Fruit fly (Drosophila melanogaster) whole organism, pupa: ENCODE measurements around the gene ND-75.
A peak's percentile ranks its signal among the peaks of the same experiment; 100 is the strongest.

Source experiments
- CG10348 ChIP-seq: fragments of 200-800 bp; sonication (Bioruptor generic); IDR thresholded peaks from 2 replicates; pipeline ENCODE4 v1.3.6; 2022; ENCODE audit warnings: missing biosample characterization, missing genetic modification characterization
- CG12605 ChIP-seq: fragments of 200-800 bp; sonication (Bioruptor generic); IDR thresholded peaks from 2 replicates; pipeline ENCODE4 v1.3.6; 2022; ENCODE audit warnings: missing biosample characterization, missing genetic modification characterization
- CG13204 ChIP-seq: fragments of 200-800 bp; sonication (Bioruptor generic); optimal IDR thresholded peaks from 2 replicates; lab custom pipeline; 2018; ENCODE audit warnings: missing biosample characterization, mild to moderate bottlenecking, missing genetic modification characterization, moderate library complexity
- CG14655 ChIP-seq: fragments of 200-800 bp; sonication (Bioruptor generic); optimal IDR thresholded peaks from 3 replicates; lab custom pipeline; 2017; ENCODE audit warnings: mild to moderate bottlenecking, missing biosample characterization, missing genetic modification reagents, missing genetic modification characterization
- CG15710 ChIP-seq: fragments of 200-800 bp; sonication (Bioruptor generic); optimal IDR thresholded peaks from 2 replicates; lab custom pipeline; 2018; ENCODE audit warnings: missing biosample characterization, mild to moderate bottlenecking, missing genetic modification characterization, moderate library complexity
- CG17806 ChIP-seq: fragments of 200-800 bp; sonication (Bioruptor generic); optimal IDR thresholded peaks from 2 replicates; lab custom pipeline; 2018; ENCODE audit warnings: missing biosample characterization, mild to moderate bottlenecking, missing genetic modification characterization, moderate library complexity
- CG32121 ChIP-seq: fragments of 200-800 bp; sonication (Bioruptor generic); IDR thresholded peaks from 2 replicates; pipeline ENCODE4 v1.3.6; 2022; ENCODE audit warnings: missing biosample characterization, missing genetic modification characterization
- CG34367 ChIP-seq: fragments of 200-800 bp; sonication (Bioruptor generic); optimal IDR thresholded peaks from 2 replicates; lab custom pipeline; 2018; ENCODE audit warnings: missing biosample characterization, mild to moderate bottlenecking, missing genetic modification characterization
- CG4496 ChIP-seq: fragments of 200-800 bp; sonication (Bioruptor generic); IDR thresholded peaks from 3 replicates; pipeline ENCODE4 v1.3.6; 2022; ENCODE audit warnings: missing biosample characterization, missing genetic modification characterization
- CG8159 ChIP-seq: fragments of 200-800 bp; sonication (Bioruptor generic); optimal IDR thresholded peaks from 3 replicates; lab custom pipeline; 2018; ENCODE audit warnings: missing biosample characterization, mild to moderate bottlenecking, missing genetic modification characterization, moderate library complexity
- CG8301 ChIP-seq: fragments of 200-800 bp; sonication (Bioruptor generic); optimal IDR thresholded peaks from 2 replicates; lab custom pipeline; 2018; ENCODE audit warnings: missing biosample characterization, mild to moderate bottlenecking, missing genetic modification characterization
- CG9948 ChIP-seq: fragments of 200-800 bp; sonication (Bioruptor generic); optimal IDR thresholded peaks from 2 replicates; lab custom pipeline; 2018; ENCODE audit warnings: missing biosample characterization, mild to moderate bottlenecking, missing genetic modification characterization, moderate library complexity
- D1 ChIP-seq: fragments of 200-800 bp; sonication (Bioruptor generic); optimal IDR thresholded peaks from 2 replicates; lab custom pipeline; 2018; ENCODE audit warnings: missing biosample characterization, mild to moderate bottlenecking, missing genetic modification characterization, moderate library complexity
- EcR ChIP-seq: fragments of 200-800 bp; sonication (Bioruptor generic); optimal IDR thresholded peaks from 3 replicates; lab custom pipeline; 2019; ENCODE audit warnings: missing biosample characterization, missing genetic modification characterization, mild to moderate bottlenecking, moderate library complexity, missing genetic modification reagents
- Ets98B ChIP-seq: fragments of 200-800 bp; sonication (Bioruptor generic); IDR thresholded peaks from 2 replicates; pipeline ENCODE4 v1.3.6; 2022; ENCODE audit warnings: missing biosample characterization, missing genetic modification characterization
- Pif1A ChIP-seq: fragments of 200-800 bp; sonication (Bioruptor generic); optimal IDR thresholded peaks from 3 replicates; lab custom pipeline; 2016; ENCODE audit warnings: missing biosample characterization, missing genetic modification characterization
- Pif1B ChIP-seq: fragments of 200-800 bp; sonication (Bioruptor generic); optimal IDR thresholded peaks from 3 replicates; lab custom pipeline; 2016; ENCODE audit warnings: missing biosample characterization, missing genetic modification characterization
- Snoo ChIP-seq: fragments of 200-800 bp; sonication (Bioruptor generic); optimal IDR thresholded peaks from 3 replicates; lab custom pipeline; 2017; ENCODE audit warnings: missing biosample characterization, mild to moderate bottlenecking, missing genetic modification characterization, inconsistent platforms
- fd96Ca ChIP-seq: fragments of 200-800 bp; sonication (Bioruptor generic); IDR thresholded peaks from 3 replicates; pipeline ENCODE4 v1.3.6; 2022; ENCODE audit warnings: missing biosample characterization, missing genetic modification characterization
- gl ChIP-seq: fragments of 200-800 bp; sonication (Bioruptor generic); optimal IDR thresholded peaks from 2 replicates; lab custom pipeline; 2018; ENCODE audit warnings: missing biosample characterization, mild to moderate bottlenecking, missing genetic modification characterization
- rn ChIP-seq: fragments of 200-800 bp; sonication (Bioruptor generic); IDR thresholded peaks from 2 replicates; pipeline ENCODE4 v1.3.6; 2022; ENCODE audit warnings: missing biosample characterization, missing genetic modification characterization

ND-75 gene

DNA sequence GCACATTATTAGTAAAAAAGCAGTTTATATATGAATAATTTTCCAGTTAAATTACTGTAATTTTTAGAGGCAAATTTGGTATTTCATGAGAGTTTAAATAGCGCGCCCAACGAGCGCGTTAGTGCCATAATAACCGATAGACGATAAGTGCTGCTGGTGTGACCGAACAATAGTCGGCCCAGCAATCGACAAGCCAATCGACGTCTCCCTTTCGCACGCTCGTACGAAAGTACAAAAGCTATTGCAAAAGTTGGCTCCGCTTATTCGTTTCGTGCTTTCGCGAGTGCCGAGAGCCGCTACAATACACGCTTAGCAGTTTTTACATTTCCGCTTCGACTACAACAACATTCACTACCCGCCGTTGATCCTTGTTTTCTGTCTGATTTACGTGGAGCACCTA lies 9.2 kb downstream of the ND-75 start, which contains the start of gene Trxr1:
Gene Trxr1 (plus strand): TSS at position 231 of the 400 bp plus-strand sequence.
- TF ChIP-seq CG9948 (no peak), Ets98B (GFP tag; lab: Robert Waterston, UW) (no peak), gl (tag; lab: Kevin White, UChicago) (no peak), CG12605 (GFP tag; lab: Robert Waterston, UW) (no peak), CG15710 (tag; lab: Kevin White, UChicago) (peak; percentile 5), CG34367 (tag; lab: Kevin White, UChicago) (no peak), Snoo (tag; lab: Kevin White, UChicago) (no peak), rn (GFP tag; lab: Robert Waterston, UW) (no peak), CG8159 (tag; lab: Kevin White, UChicago) (peak; percentile 16), CG4496 (GFP tag; lab: Robert Waterston, UW) (0 out of 3 replicates have a peak, but pooled peaks have one; percentile 50), CG14655 (GFP tag; lab: Kevin White, UChicago) (no peak)

DNA sequence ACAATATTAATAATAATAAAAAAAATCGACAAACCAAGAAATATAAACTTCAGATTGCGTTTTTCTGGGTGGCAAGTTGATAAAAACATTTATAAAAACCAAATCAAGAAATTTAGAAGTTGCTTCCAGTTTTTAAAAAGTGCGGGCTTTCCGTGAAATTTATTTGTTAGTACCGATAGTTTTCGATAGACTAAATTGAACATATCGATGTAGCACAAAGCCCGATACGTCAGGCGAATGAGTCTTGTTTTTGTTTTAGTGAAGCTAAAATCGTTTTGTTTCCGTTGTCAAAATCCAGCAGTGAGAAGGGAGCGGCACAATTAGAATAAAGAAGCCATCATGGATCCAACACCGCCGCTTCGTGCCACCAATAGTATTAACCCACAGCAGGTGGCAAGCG lies 11.1 kb downstream of the ND-75 start, which contains the start of gene CG2147:
Gene CG2147 (plus strand): TSS at position 254 of the 400 bp plus-strand sequence.
- TF ChIP-seq Snoo (tag; lab: Kevin White, UChicago) = no peak
- TF ChIP-seq CG12605 (GFP tag; lab: Robert Waterston, UW) = no peak
- no peak for TF ChIP-seq rn (GFP tag; lab: Robert Waterston, UW)
- no peak for TF ChIP-seq CG17806
- TF ChIP-seq CG8159 (tag; lab: Kevin White, UChicago) = no peak
- TF ChIP-seq CG32121 (GFP tag; lab: Robert Waterston, UW) = no peak
- TF ChIP-seq CG4496 (GFP tag; lab: Robert Waterston, UW) = no peak
- TF ChIP-seq CG13204 (GFP tag; lab: Kevin White, UChicago) = no peak
- TF ChIP-seq Pif1B (GFP tag; lab: Kevin White, UChicago) = no peak

DNA sequence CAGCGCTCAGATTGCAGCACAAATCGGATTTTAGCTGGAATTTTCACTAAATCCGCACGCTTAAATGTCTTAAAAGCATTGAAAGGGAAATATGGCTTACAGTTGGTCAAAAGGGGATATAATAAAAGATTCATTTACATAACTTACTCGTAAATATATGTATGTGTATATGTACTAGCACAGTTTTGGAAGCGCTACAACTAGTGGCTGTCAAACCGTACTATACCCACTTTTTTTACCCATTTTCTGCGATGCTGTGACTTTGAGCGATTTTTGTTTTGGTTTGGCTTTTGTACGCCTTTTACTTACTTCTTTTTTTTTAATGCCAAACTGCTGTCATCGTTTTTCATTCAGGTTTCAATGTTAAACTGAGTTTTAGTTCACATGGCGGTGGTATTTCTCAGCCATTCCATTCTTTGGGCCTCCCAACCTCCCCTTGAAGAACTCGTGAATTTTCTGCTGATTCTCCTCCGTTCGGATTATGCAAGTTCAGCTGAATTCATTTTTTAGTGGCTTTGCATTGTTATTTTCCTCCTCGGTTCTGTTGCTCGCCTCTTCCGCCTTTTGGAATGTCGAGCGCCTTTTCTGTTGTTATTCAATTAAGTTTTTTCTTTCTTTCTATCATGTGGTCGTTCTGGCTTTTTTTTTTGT lies 17.4 kb downstream of the ND-75 start:
- TF ChIP-seq Pif1B (GFP tag; lab: Kevin White, UChicago) (no peak), CG34367 (tag; lab: Kevin White, UChicago) (no peak), CG14655 (GFP tag; lab: Kevin White, UChicago) (no peak), EcR (no peak), Snoo (tag; lab: Kevin White, UChicago) (no peak), CG15710 (tag; lab: Kevin White, UChicago) (no peak), fd96Ca (no peak), CG4496 (GFP tag; lab: Robert Waterston, UW) (no peak), rn (GFP tag; lab: Robert Waterston, UW) (no peak), CG17806 (no peak)
- TF ChIP-seq, all 21 proteins: peak for 0

DNA sequence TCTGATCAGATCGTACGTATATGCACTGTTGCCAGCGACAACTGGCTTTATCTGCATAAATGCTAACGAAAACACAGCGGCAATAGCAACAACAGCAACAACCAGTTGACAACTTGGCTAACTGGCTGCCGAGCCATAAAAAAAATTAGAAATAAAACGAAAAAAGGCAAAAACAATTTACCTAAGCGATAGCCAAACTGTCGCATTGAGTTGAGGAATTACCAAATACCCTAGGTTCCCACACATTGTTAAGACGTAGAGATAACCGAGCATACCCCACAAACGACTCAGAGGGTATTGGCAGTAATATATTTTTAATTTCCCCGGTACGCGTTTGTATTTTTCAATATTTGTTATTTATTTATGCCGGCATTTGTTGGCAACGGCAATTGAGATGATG lies 18.3 kb downstream of the ND-75 start:
- TF ChIP-seq CG32121 (GFP tag; lab: Robert Waterston, UW) (peak; percentile 60), Pif1B (GFP tag; lab: Kevin White, UChicago) (no peak), fd96Ca (peak; percentile 65; the same call in 2 of the 3 replicates), Ets98B (GFP tag; lab: Robert Waterston, UW) (peak; percentile 63; the same call in 1 of the 2 replicates)

- TF ChIP-seq CG15710 (tag; lab: Kevin White, UChicago) (peak; percentile 15), CG17806 (no peak), CG13204 (GFP tag; lab: Kevin White, UChicago) (no peak), Snoo (tag; lab: Kevin White, UChicago) (peak; percentile 24), CG32121 (GFP tag; lab: Robert Waterston, UW) (no peak), CG12605 (GFP tag; lab: Robert Waterston, UW) (no peak), Pif1A (GFP tag; lab: Kevin White, UChicago) (peak; percentile 35), CG34367 (tag; lab: Kevin White, UChicago) (peak; percentile 7), CG14655 (GFP tag; lab: Kevin White, UChicago) (no peak), CG9948 (no peak), EcR (no peak), gl (tag; lab: Kevin White, UChicago) (peak; percentile 49), Pif1B (GFP tag; lab: Kevin White, UChicago) (peak; percentile 4)
- TF ChIP-seq, all 21 proteins: peak for 6
Observed at dm6 chrX:8231241-8232028, 20.1 kb downstream of the ND-75 start.

DNA sequence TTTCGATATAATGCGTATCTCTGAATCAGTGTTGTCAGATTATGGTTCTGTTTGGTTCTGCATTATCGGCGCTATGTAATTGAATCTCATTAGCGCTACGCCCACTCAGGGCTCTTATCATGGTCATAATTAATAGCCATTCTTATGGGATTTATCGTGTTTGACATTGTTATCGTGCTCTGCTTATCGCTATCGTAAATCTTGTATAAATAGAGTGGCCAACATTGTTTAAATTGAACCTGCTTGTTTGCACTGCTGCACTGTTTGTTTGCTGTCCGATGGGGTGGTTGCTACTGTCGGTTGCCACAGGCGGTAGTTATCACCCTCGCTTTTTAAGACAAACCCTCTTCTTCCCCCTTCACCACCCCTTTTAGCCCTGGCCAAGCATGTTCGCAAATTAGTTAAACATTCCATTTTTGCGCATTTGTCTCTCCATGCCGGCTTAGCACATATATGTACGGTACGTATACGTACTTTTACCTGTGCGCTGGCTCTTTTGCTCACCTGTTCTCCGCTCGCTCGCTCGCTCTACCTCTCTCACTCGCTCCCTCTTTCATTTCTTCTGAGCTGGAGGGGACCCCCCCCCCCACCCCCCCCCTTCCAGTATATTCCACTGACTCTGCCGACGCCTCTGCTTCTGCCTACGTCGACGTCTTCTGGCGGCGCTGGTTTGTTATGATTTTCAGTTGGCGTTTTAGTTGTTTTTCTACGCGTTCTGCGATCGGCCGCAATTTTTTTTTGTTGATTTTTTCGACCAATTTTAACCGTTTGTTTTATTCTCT lies 21.4 kb downstream of the ND-75 start:
- TF ChIP-seq Pif1B (GFP tag; lab: Kevin White, UChicago) (peak; percentile 60), Pif1A (GFP tag; lab: Kevin White, UChicago) (peak; percentile 67), CG10348 (GFP tag; lab: Robert Waterston, UW) (no peak), rn (GFP tag; lab: Robert Waterston, UW) (no peak), CG17806 (peak; percentile 18), gl (tag; lab: Kevin White, UChicago) (peak; percentile 65), CG12605 (GFP tag; lab: Robert Waterston, UW) (no peak), D1 (tag; lab: Kevin White, UChicago) (no peak), CG13204 (GFP tag; lab: Kevin White, UChicago) (peak; percentile 2), CG34367 (tag; lab: Kevin White, UChicago) (peak; percentile 35), CG32121 (GFP tag; lab: Robert Waterston, UW) (no peak), Ets98B (GFP tag; lab: Robert Waterston, UW) (0 out of 2 replicates have a peak, but pooled peaks have one; percentile 39), CG8301 (tag; lab: Kevin White, UChicago) (no peak), CG9948 (no peak), CG8159 (tag; lab: Kevin White, UChicago) (peak; percentile 16), CG15710 (tag; lab: Kevin White, UChicago) (peak; percentile 8), CG14655 (GFP tag; lab: Kevin White, UChicago) (peak; percentile 35), fd96Ca (no peak), Snoo (tag; lab: Kevin White, UChicago) (no peak), CG4496 (GFP tag; lab: Robert Waterston, UW) (no peak), EcR (peak; percentile 11)
